Fruit fly (Drosophila melanogaster) whole organism, pupa: ENCODE results near the gene CG17834.
A peak's percentile ranks its signal among the peaks of the same experiment; 100 is the strongest.

Experiments
- CG10348 ChIP-seq: fragments of 200-800 bp; sonication (Bioruptor generic); IDR thresholded peaks from 2 replicates; pipeline ENCODE4 v1.3.6; 2022; ENCODE audit warnings: missing biosample characterization, missing genetic modification characterization
- CG12605 ChIP-seq: fragments of 200-800 bp; sonication (Bioruptor generic); IDR thresholded peaks from 2 replicates; pipeline ENCODE4 v1.3.6; 2022; ENCODE audit warnings: missing biosample characterization, missing genetic modification characterization
- CG15710 ChIP-seq: fragments of 200-800 bp; sonication (Bioruptor generic); optimal IDR thresholded peaks from 2 replicates; lab custom pipeline; 2018; ENCODE audit warnings: missing biosample characterization, mild to moderate bottlenecking, missing genetic modification characterization, moderate library complexity
- CG34367 ChIP-seq: fragments of 200-800 bp; sonication (Bioruptor generic); optimal IDR thresholded peaks from 2 replicates; lab custom pipeline; 2018; ENCODE audit warnings: missing biosample characterization, mild to moderate bottlenecking, missing genetic modification characterization
- CG4496 ChIP-seq: fragments of 200-800 bp; sonication (Bioruptor generic); IDR thresholded peaks from 3 replicates; pipeline ENCODE4 v1.3.6; 2022; ENCODE audit warnings: missing biosample characterization, missing genetic modification characterization
- EcR ChIP-seq: fragments of 200-800 bp; sonication (Bioruptor generic); optimal IDR thresholded peaks from 3 replicates; lab custom pipeline; 2019; ENCODE audit warnings: missing biosample characterization, missing genetic modification characterization, mild to moderate bottlenecking, moderate library complexity, missing genetic modification reagents
- Pif1B ChIP-seq: fragments of 200-800 bp; sonication (Bioruptor generic); optimal IDR thresholded peaks from 3 replicates; lab custom pipeline; 2016; ENCODE audit warnings: missing biosample characterization, missing genetic modification characterization
- gl ChIP-seq: fragments of 200-800 bp; sonication (Bioruptor generic); optimal IDR thresholded peaks from 2 replicates; lab custom pipeline; 2018; ENCODE audit warnings: missing biosample characterization, mild to moderate bottlenecking, missing genetic modification characterization
- rn ChIP-seq: fragments of 200-800 bp; sonication (Bioruptor generic); IDR thresholded peaks from 2 replicates; pipeline ENCODE4 v1.3.6; 2022; ENCODE audit warnings: missing biosample characterization, missing genetic modification characterization

DNA sequence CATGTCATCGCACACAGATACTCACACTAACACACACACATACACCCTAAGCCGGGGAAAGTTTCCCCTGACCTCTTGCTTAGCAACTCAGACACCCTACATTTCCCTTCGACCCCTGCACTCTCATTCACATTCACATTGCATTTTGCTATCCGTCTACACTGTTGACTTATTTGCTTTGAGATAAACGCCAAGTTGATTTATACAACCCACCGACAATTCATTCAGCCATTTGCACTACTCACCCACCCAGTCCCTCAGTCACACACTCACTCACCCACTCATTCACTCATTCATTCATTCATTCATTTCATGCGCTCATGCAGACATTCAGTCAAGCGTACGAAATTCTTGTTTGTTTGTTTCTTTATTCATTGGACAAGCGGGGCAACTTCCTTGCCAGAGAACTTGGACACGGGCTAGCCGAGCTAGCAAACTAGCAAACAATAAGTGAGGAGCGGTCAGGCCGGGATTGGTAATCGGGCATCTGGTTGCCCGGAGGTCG is 47.6 kb downstream of the CG17834 start:
- TF ChIP-seq rn (GFP tag; lab: Robert Waterston, UW) (no peak), gl (no peak), CG15710 (tag; lab: Kevin White, UChicago) (no peak), CG10348 (no peak), CG12605 (no peak), CG4496 (0 out of 3 replicates have a peak, but pooled peaks have one; percentile 33), CG34367 (no peak), EcR (GFP tag; lab: Kevin White, UChicago) (no peak), Pif1B (GFP tag; lab: Kevin White, UChicago) (no peak)
